Fruit fly (Drosophila melanogaster) whole organism, adult: ENCODE data around the gene Snmp2.
A peak's percentile ranks its signal among the peaks of the same experiment; 100 is the strongest.

Source experiments
- CG12768 ChIP-seq: fragments of 200-800 bp; sonication (Bioruptor generic); optimal IDR thresholded peaks from 2 replicates; lab custom pipeline; 2017; ENCODE audit warnings: missing biosample characterization, missing genetic modification characterization, mild to moderate bottlenecking, moderate library complexity, missing genetic modification reagents
- CG1620 ChIP-seq: fragments of 200-800 bp; sonication (Bioruptor generic); optimal IDR thresholded peaks from 2 replicates; lab custom pipeline; 2016; ENCODE audit warnings: missing biosample characterization, missing genetic modification characterization
- Clk ChIP-seq: fragments of 200-800 bp; sonication (Bioruptor generic); optimal IDR thresholded peaks from 2 replicates; lab custom pipeline; 2017; ENCODE audit warnings: missing biosample characterization, missing genetic modification characterization
- Mnt ChIP-seq: fragments of 200-800 bp; sonication (Bioruptor generic); optimal IDR thresholded peaks from 2 replicates; lab custom pipeline; 2016; ENCODE audit warnings: missing biosample characterization, mild to moderate bottlenecking, missing genetic modification characterization
- bab1 ChIP-seq: fragments of 200-800 bp; sonication (Bioruptor generic); optimal IDR thresholded peaks from 3 replicates; lab custom pipeline; 2019; ENCODE audit warnings: missing biosample characterization, mild to moderate bottlenecking, missing genetic modification characterization, moderate library complexity
- cnc ChIP-seq, 2 experiments: fragments of >200 bp; optimal IDR thresholded peaks; 2 replicates each; lab custom pipeline; 2017
- tj ChIP-seq: fragments of 200-800 bp; sonication (Bioruptor generic); optimal IDR thresholded peaks from 3 replicates; lab custom pipeline; 2017; ENCODE audit warnings: missing biosample characterization, mild to moderate bottlenecking, missing genetic modification characterization, moderate library complexity
- toe ChIP-seq: fragments of 200-800 bp; sonication (Bioruptor generic); optimal IDR thresholded peaks from 2 replicates; lab custom pipeline; 2016; ENCODE audit warnings: missing biosample characterization, missing genetic modification characterization

dm6 chr3L:7721527-7721926 lies 21.3 kb downstream of the Snmp2 start:
- TF ChIP-seq CG1620 (GFP tag; lab: Kevin White, UChicago), result no peak
- TF ChIP-seq Mnt, result no peak
- TF ChIP-seq cnc (optimal IDR thresholded peaks at IDR 0.05; lab: Kevin White, UChicago), result no peak
- no peak for TF ChIP-seq toe (GFP tag; lab: Kevin White, UChicago)
- no peak for TF ChIP-seq tj (GFP tag; lab: Kevin White, UChicago)
- TF ChIP-seq CG12768 (GFP tag; lab: Kevin White, UChicago), result peak; percentile 23
- TF ChIP-seq bab1, result no peak
- TF ChIP-seq Clk (GFP tag; lab: Kevin White, UChicago), result peak; percentile 8
